Worm (Caenorhabditis elegans) whole organism, L3 larva: ENCODE data around the gene T22F3.11.

Experiments used
- daf-12 ChIP-seq: fragments of 150-350 bp; optimal IDR thresholded peaks from 2 replicates; lab custom pipeline; 2014; ENCODE audit warnings: missing biosample characterization, missing genetic modification reagents, missing genetic modification characterization
- fkh-2 ChIP-seq: fragments of 150-350 bp; optimal IDR thresholded peaks from 2 replicates; lab custom pipeline; 2014; ENCODE audit warnings: missing biosample characterization, missing genetic modification reagents, missing genetic modification characterization
- fos-1 ChIP-seq: fragments of 150-350 bp; optimal IDR thresholded peaks from 2 replicates; lab custom pipeline; 2014; ENCODE audit warnings: missing biosample characterization, missing genetic modification characterization
- nhr-12 ChIP-seq: fragments of 150-350 bp; optimal IDR thresholded peaks from 2 replicates; lab custom pipeline; 2014; ENCODE audit warnings: missing biosample characterization, missing genetic modification characterization
- nhr-67 ChIP-seq: fragments of 150-350 bp; optimal IDR thresholded peaks from 2 replicates; lab custom pipeline; 2014; ENCODE audit warnings: missing biosample characterization, missing genetic modification characterization

DNA sequence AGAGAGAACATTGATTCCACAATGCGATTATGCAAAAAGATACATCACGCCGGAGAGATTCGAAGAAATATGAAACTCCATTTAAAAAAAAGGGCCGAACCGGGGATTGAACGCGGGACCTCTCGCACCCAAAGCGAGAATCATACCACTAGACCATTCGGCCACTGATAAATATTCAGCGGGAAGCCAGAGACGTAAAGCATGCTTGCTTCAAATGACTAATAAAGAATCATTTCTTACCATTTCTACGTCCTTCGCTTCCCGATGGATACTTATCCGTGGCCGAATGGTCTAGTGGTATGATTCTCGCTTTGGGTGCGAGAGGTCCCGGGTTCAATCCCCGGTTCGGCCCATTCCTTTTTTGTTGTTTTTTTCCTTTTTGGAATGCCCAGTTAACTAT lies 26.1 kb downstream of the T22F3.11 start:
- TF ChIP-seq fkh-2 (tag; lab: Kevin White, UChicago) = no peak
- TF ChIP-seq fos-1 (tag; lab: Kevin White, UChicago) = no peak
- TF ChIP-seq nhr-12 (tag; lab: Kevin White, UChicago) = no peak
- no peak for TF ChIP-seq nhr-67
- no peak for TF ChIP-seq daf-12 (tag; lab: Kevin White, UChicago)
